Worm (Caenorhabditis elegans) whole organism, L1 larva: ENCODE data around the gene odr-1.

ENCODE experiments used
- ceh-82 ChIP-seq, 3 experiments: fragments of 150-350 bp in 1 of 3; sonication (generic microtip) in 2 of 3; optimal IDR thresholded peaks; 2 replicates each; lab custom pipeline; 2014 to 2017; ENCODE audit warnings: missing biosample characterization in 3 of 3, missing genetic modification characterization in 3 of 3
- jun-1 ChIP-seq: fragments of 150-350 bp; optimal IDR thresholded peaks from 2 replicates; lab custom pipeline; 2014; ENCODE audit warnings: missing biosample characterization, missing genetic modification reagents, missing genetic modification characterization
- lin-13 ChIP-seq: fragments of 150-350 bp; optimal IDR thresholded peaks from 2 replicates; lab custom pipeline; 2014; ENCODE audit warnings: missing biosample characterization, missing genetic modification reagents, missing genetic modification characterization
- lin-35 ChIP-seq, 2 experiments: fragments of 150-350 bp; optimal IDR thresholded peaks; 2 replicates each; lab custom pipeline; 2014; ENCODE audit warnings: missing biosample characterization in 2 of 2, missing genetic modification characterization in 2 of 2, missing genetic modification reagents in 2 of 2
- mab-9 ChIP-seq: fragments of 200-800 bp; sonication (Bioruptor generic); IDR thresholded peaks from 2 replicates; pipeline ENCODE4 v1.3.6; 2022; ENCODE audit warnings: missing genetic modification reagents, missing genetic modification characterization, missing compliant biosample characterization
- mep-1 ChIP-seq: fragments of 150-350 bp; optimal IDR thresholded peaks from 2 replicates; lab custom pipeline; 2014; ENCODE audit warnings: missing biosample characterization, missing genetic modification characterization
- nhr-11 ChIP-seq: fragments of 150-350 bp; optimal IDR thresholded peaks from 2 replicates; lab custom pipeline; 2014; ENCODE audit warnings: missing biosample characterization, missing genetic modification characterization
- nhr-28 ChIP-seq: fragments of 150-350 bp; optimal IDR thresholded peaks from 2 replicates; lab custom pipeline; 2014; ENCODE audit warnings: missing biosample characterization, missing genetic modification characterization
- nhr-47 ChIP-seq: sonication (generic microtip); optimal IDR thresholded peaks from 2 replicates; lab custom pipeline; 2016; ENCODE audit warnings: mild to moderate bottlenecking, missing genetic modification characterization, moderate library complexity, missing compliant biosample characterization
- unc-62 ChIP-seq: fragments of 150-350 bp; optimal IDR thresholded peaks from 2 replicates; lab custom pipeline; 2014; ENCODE audit warnings: missing biosample characterization, missing genetic modification reagents, missing genetic modification characterization
- ztf-11 ChIP-seq, 2 experiments: sonication (generic microtip); optimal IDR thresholded peaks; 2 replicates each; lab custom pipeline; 2016 to 2017; ENCODE audit warnings: missing genetic modification characterization in 2 of 2, missing biosample characterization in 1 of 2, missing compliant biosample characterization in 1 of 2

DNA sequence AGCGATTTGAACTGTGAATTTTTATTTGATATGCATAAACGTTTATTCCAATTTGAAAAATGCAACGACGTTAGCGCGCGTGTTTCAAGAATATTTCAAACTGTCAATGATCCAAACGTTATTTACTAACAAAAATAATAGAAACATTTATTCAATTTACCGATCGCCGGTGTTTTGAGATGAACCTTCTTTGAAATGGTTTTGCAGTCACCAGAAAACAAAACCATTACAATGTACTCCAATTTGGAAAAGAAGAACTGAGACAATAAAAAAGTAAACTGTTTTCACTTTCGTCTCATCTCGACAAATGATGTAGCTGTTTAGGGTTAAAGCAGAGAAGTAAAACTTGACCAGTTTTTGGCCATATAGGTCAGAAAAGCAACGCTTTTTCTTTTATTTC, 43.6 kb downstream of the odr-1 start, which contains the start of gene H06A10.1:
- TF ChIP-seq ztf-11 (tag; optimal IDR thresholded peaks at IDR 0.05; lab: Kevin White, UChicago) (no peak), nhr-28 (tag; lab: Kevin White, UChicago) (no peak), lin-13 (GFP tag; lab: Kevin White, UChicago) (no peak), ceh-82 (tag; optimal IDR thresholded peaks at IDR 0.05; lab: Kevin White, UChicago) (no peak), nhr-47 (no peak), jun-1 (no peak), mab-9 (no peak), nhr-11 (tag; lab: Kevin White, UChicago) (no peak), lin-35 (GFP tag; optimal IDR thresholded peaks at IDR 0.05; lab: Kevin White, UChicago) (no peak), mep-1 (no peak), unc-62 (GFP tag; lab: Kevin White, UChicago) (no peak)
